Worm (Caenorhabditis elegans) whole organism, mixed stage, embryonic: ENCODE results near the gene R102.10.

Experiments
- lin-32 ChIP-seq: fragments of 200-800 bp; sonication (Bioruptor generic); optimal IDR thresholded peaks from 2 replicates; lab custom pipeline; 2018; ENCODE audit warnings: mild to moderate bottlenecking, missing genetic modification characterization, missing compliant biosample characterization
- lsy-2 ChIP-seq: fragments of 150-350 bp; optimal IDR thresholded peaks from 2 replicates; lab custom pipeline; 2014; ENCODE audit warnings: missing biosample characterization, missing genetic modification characterization
- mep-1 ChIP-seq: fragments of 150-350 bp; optimal IDR thresholded peaks from 2 replicates; lab custom pipeline; 2017; ENCODE audit warnings: missing biosample characterization, missing genetic modification reagents, missing genetic modification characterization, inconsistent platforms
- nhr-237 ChIP-seq: fragments of 150-350 bp; optimal IDR thresholded peaks from 2 replicates; lab custom pipeline; 2014; ENCODE audit warnings: missing biosample characterization, missing genetic modification characterization
- nhr-76 ChIP-seq: sonication (generic microtip); optimal IDR thresholded peaks from 2 replicates; lab custom pipeline; 2017; ENCODE audit warnings: missing biosample characterization, missing genetic modification characterization
- pha-4 ChIP-seq: fragments of 150-350 bp; optimal IDR thresholded peaks from 2 replicates; lab custom pipeline; 2018; ENCODE audit warnings: missing biosample characterization, missing genetic modification reagents, missing genetic modification characterization
- snpc-4 ChIP-seq: fragments of 150-350 bp; optimal IDR thresholded peaks from 2 replicates; lab custom pipeline; 2014; ENCODE audit warnings: missing biosample characterization, missing genetic modification characterization
- unc-39 ChIP-seq: fragments of 150-350 bp; optimal IDR thresholded peaks from 2 replicates; lab custom pipeline; 2014; ENCODE audit warnings: missing biosample characterization, missing genetic modification characterization
- unc-62 ChIP-seq: fragments of 150-350 bp; optimal IDR thresholded peaks from 2 replicates; lab custom pipeline; 2014; ENCODE audit warnings: missing biosample characterization, missing genetic modification reagents, missing genetic modification characterization

ce11 chrIV:10744475-10744874 lies 39.2 kb downstream of the R102.10 start, which contains the start of gene T25B9.3:
- TF ChIP-seq nhr-76 (tag; lab: Kevin White, UChicago) (no peak), unc-39 (tag; lab: Kevin White, UChicago) (no peak), nhr-237 (tag; lab: Kevin White, UChicago) (no peak), unc-62 (GFP tag; lab: Kevin White, UChicago) (no peak), snpc-4 (tag; lab: Kevin White, UChicago) (no peak), lsy-2 (tag; lab: Kevin White, UChicago) (no peak), lin-32 (GFP tag; lab: Kevin White, UChicago) (no peak), mep-1 (tag; lab: Kevin White, UChicago) (no peak), pha-4 (tag; lab: Kevin White, UChicago) (no peak)
